Worm (Caenorhabditis elegans): Measurements from ENCODE around the gene atg-3.

ce11 chrIV:999675-1000074 is 10.6 kb upstream of the atg-3 start:
- TF ChIP-seq zip-8 (tag; optimal IDR thresholded peaks at IDR 0.05) (no peak), pha-4 (tag; optimal IDR thresholded peaks at IDR 0.05) (no peak), blmp-1 (tag; optimal IDR thresholded peaks at IDR 0.05) (no peak), tbx-8 (GFP tag; optimal IDR thresholded peaks at IDR 0.05) (no peak), nhr-2 (tag; optimal IDR thresholded peaks at IDR 0.05) (no peak), unc-39 (tag; optimal IDR thresholded peaks at IDR 0.05) (no peak), unc-62 (GFP tag; optimal IDR thresholded peaks at IDR 0.05) (no peak), snpc-4 (tag; optimal IDR thresholded peaks at IDR 0.05) (no peak), mab-5 (tag; optimal IDR thresholded peaks at IDR 0.05) (no peak), nhr-237 (tag; optimal IDR thresholded peaks at IDR 0.05) (no peak), ces-1 (GFP tag; optimal IDR thresholded peaks at IDR 0.05) (no peak), lin-13 (tag; optimal IDR thresholded peaks at IDR 0.05) (no peak)
